Fruit fly (Drosophila melanogaster): ENCODE measurements around the gene CG14204.
A peak's percentile ranks its signal among the peaks of the same experiment; 100 is the strongest.

DNA sequence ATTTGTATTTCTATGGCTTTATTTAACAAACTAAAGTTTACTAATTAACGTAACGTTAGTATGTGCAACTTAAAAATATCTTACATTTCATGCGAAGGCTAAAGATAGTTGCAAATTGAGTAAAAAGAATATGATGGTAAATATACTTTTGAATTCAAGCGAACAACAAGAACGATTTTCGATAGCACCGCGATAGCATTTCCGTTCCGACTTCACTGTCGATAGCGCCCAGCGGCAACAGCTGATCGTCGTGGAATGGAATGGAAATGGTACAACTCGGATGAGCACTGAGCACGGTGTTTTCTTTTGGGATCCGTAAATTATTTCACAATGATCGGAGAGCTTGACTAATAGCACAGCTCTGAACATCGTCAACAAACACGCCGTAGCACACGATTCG lies 30.1 kb downstream of the CG14204 start:
- no peak for TF ChIP-seq toe (GFP tag; optimal IDR thresholded peaks at IDR 0.05)
- no peak for TF ChIP-seq Hr96 (GFP tag; optimal IDR thresholded peaks at IDR 0.05)
- TF ChIP-seq CG7045 (GFP tag; optimal IDR thresholded peaks at IDR 0.05): no peak
- no peak for TF ChIP-seq ovo (GFP tag; optimal IDR thresholded peaks at IDR 0.05)
- TF ChIP-seq CG12768 (GFP tag; optimal IDR thresholded peaks at IDR 0.05): no peak
- no peak for TF ChIP-seq CG33017 (tag; optimal IDR thresholded peaks at IDR 0.05)
- TF ChIP-seq pad (GFP tag; optimal IDR thresholded peaks at IDR 0.05): peak; percentile 39
- no peak for TF ChIP-seq Clk (GFP tag; optimal IDR thresholded peaks at IDR 0.05)
- TF ChIP-seq cic (GFP tag; optimal IDR thresholded peaks at IDR 0.05): no peak
- TF ChIP-seq CG7101 (tag; optimal IDR thresholded peaks at IDR 0.05): peak; percentile 81

Data from whole organism, adult.